Fruit fly (Drosophila melanogaster) whole organism, embryonic: ENCODE measurements around the gene nmo.

ENCODE experiments used
- Ada2b ChIP-seq: fragments of 200-800 bp; sonication (Bioruptor generic); IDR thresholded peaks from 2 replicates; pipeline ENCODE4 v1.3.6; 2022; ENCODE audit warnings: missing biosample characterization, missing genetic modification characterization
- Asciz ChIP-seq: fragments of 200-800 bp; sonication (Bioruptor generic); optimal IDR thresholded peaks from 2 replicates; lab custom pipeline; 2017; ENCODE audit warnings: missing biosample characterization, mild to moderate bottlenecking, missing genetic modification characterization, missing genetic modification reagents
- B-H2 ChIP-seq: fragments of 200-800 bp; sonication (Bioruptor generic); optimal IDR thresholded peaks from 2 replicates; lab custom pipeline; 2018; ENCODE audit warnings: missing biosample characterization, mild to moderate bottlenecking, missing genetic modification characterization
- BtbVII ChIP-seq: fragments of 200-800 bp; sonication (Bioruptor generic); optimal IDR thresholded peaks from 3 replicates; lab custom pipeline; 2017; ENCODE audit warnings: missing biosample characterization, mild to moderate bottlenecking, missing genetic modification characterization
- CG10959 ChIP-seq: fragments of 200-800 bp; sonication (Bioruptor generic); IDR thresholded peaks from 2 replicates; pipeline ENCODE4 v1.3.6; 2022; ENCODE audit warnings: missing biosample characterization, missing genetic modification characterization
- CG11560 ChIP-seq: fragments of 200-800 bp; sonication (Bioruptor generic); IDR thresholded peaks from 3 replicates; pipeline ENCODE4 v1.3.6; 2022; ENCODE audit warnings: missing biosample characterization, missing genetic modification characterization
- CG11695 ChIP-seq: fragments of 200-800 bp; sonication (Bioruptor generic); IDR thresholded peaks from 3 replicates; pipeline ENCODE4 v1.3.6; 2022; ENCODE audit warnings: missing biosample characterization, missing genetic modification characterization
- CG12104 ChIP-seq: fragments of 200-800 bp; sonication (Bioruptor generic); optimal IDR thresholded peaks from 3 replicates; lab custom pipeline; 2016; ENCODE audit warnings: missing biosample characterization, missing genetic modification characterization
- CG12659 ChIP-seq: fragments of 200-800 bp; sonication (Bioruptor generic); optimal IDR thresholded peaks from 3 replicates; lab custom pipeline; 2017; ENCODE audit warnings: mild to moderate bottlenecking, missing biosample characterization, missing genetic modification reagents, missing genetic modification characterization
- CG14667 ChIP-seq: fragments of 200-800 bp; sonication (Bioruptor generic); IDR thresholded peaks from 2 replicates; pipeline ENCODE4 v1.3.6; 2022; ENCODE audit warnings: missing biosample characterization, missing genetic modification characterization
- CG1603 ChIP-seq: fragments of 200-800 bp; sonication (Bioruptor generic); optimal IDR thresholded peaks from 2 replicates; lab custom pipeline; 2019; ENCODE audit warnings: missing biosample characterization, mild to moderate bottlenecking, missing genetic modification characterization, moderate library complexity
- CG31365 ChIP-seq: fragments of 200-800 bp; sonication (Bioruptor generic); optimal IDR thresholded peaks from 2 replicates; lab custom pipeline; 2018; ENCODE audit warnings: missing biosample characterization, mild to moderate bottlenecking, missing genetic modification characterization
- CG31441 ChIP-seq: fragments of 200-800 bp; sonication (Bioruptor generic); IDR thresholded peaks from 2 replicates; pipeline ENCODE4 v1.3.6; 2022; ENCODE audit warnings: missing biosample characterization, missing genetic modification characterization
- CG33557 ChIP-seq: fragments of 200-800 bp; sonication (Bioruptor generic); optimal IDR thresholded peaks from 2 replicates; lab custom pipeline; 2019; ENCODE audit warnings: missing biosample characterization, mild to moderate bottlenecking, missing genetic modification characterization, moderate library complexity
- CG4820 ChIP-seq: fragments of 200-800 bp; sonication (Bioruptor generic); optimal IDR thresholded peaks from 3 replicates; lab custom pipeline; 2016; ENCODE audit warnings: missing biosample characterization, missing genetic modification characterization
- CG4854 ChIP-seq: fragments of 200-800 bp; sonication (Bioruptor generic); optimal IDR thresholded peaks from 2 replicates; lab custom pipeline; 2016; ENCODE audit warnings: missing biosample characterization, missing genetic modification characterization, inconsistent platforms
- CG8290 ChIP-seq, 3 experiments: fragments of 200-800 bp; sonication (Bioruptor generic); optimal IDR thresholded peaks; 2 replicates each; lab custom pipeline; 2016 to 2019; ENCODE audit warnings: missing biosample characterization in 3 of 3, missing genetic modification characterization in 3 of 3, mild to moderate bottlenecking in 2 of 3, moderate library complexity in 1 of 3
- CG9727 ChIP-seq: fragments of 200-800 bp; sonication (Bioruptor generic); optimal IDR thresholded peaks from 3 replicates; lab custom pipeline; 2017; ENCODE audit warnings: missing biosample characterization, mild to moderate bottlenecking, missing genetic modification characterization
- CG9817 ChIP-seq: fragments of 200-800 bp; sonication (Bioruptor generic); optimal IDR thresholded peaks from 2 replicates; lab custom pipeline; 2018; ENCODE audit warnings: missing biosample characterization, mild to moderate bottlenecking, missing genetic modification characterization, moderate library complexity
- CoRest ChIP-seq: fragments of 200-800 bp; sonication (Bioruptor generic); optimal IDR thresholded peaks from 3 replicates; lab custom pipeline; 2018; ENCODE audit warnings: missing biosample characterization, mild to moderate bottlenecking, missing genetic modification characterization, moderate library complexity
- Doc3 ChIP-seq: fragments of 200-800 bp; sonication (Bioruptor generic); IDR thresholded peaks from 3 replicates; pipeline ENCODE4 v1.3.6; 2022; ENCODE audit warnings: missing biosample characterization, missing genetic modification characterization; ENCODE audit not compliant: partially characterized antibody
- Dref ChIP-seq: fragments of 200-800 bp; sonication (Bioruptor generic); IDR thresholded peaks from 2 replicates; pipeline ENCODE4 v1.3.6; 2022; ENCODE audit warnings: missing biosample characterization, missing genetic modification characterization
- HLHmδ ChIP-seq: fragments of 200-800 bp; sonication (Bioruptor generic); optimal IDR thresholded peaks from 2 replicates; lab custom pipeline; 2018; ENCODE audit warnings: missing biosample characterization, mild to moderate bottlenecking, missing genetic modification characterization, moderate library complexity
- Med ChIP-seq: fragments of 200-800 bp; sonication (Bioruptor generic); peaks from one replicate; lab custom pipeline; 2016; ENCODE audit warnings: missing biosample characterization, missing genetic modification characterization, mild to moderate bottlenecking, inconsistent platforms, moderate library complexity
- TFAM ChIP-seq: fragments of 200-800 bp; sonication (Bioruptor generic); optimal IDR thresholded peaks from 2 replicates; lab custom pipeline; 2017; ENCODE audit warnings: missing biosample characterization, missing genetic modification characterization, inconsistent platforms
- Tbp ChIP-seq: fragments of >200 bp; optimal IDR thresholded peaks from 2 replicates; lab custom pipeline; 2018; ENCODE audit warnings: missing biosample characterization, missing genetic modification characterization
- abd-A ChIP-seq: fragments of 200-800 bp; sonication (Bioruptor generic); optimal IDR thresholded peaks from 3 replicates; lab custom pipeline; 2019; ENCODE audit warnings: missing biosample characterization, mild to moderate bottlenecking, missing genetic modification characterization, moderate library complexity
- ac ChIP-seq: fragments of 200-800 bp; sonication (Bioruptor generic); optimal IDR thresholded peaks from 3 replicates; lab custom pipeline; 2017; ENCODE audit warnings: missing biosample characterization, mild to moderate bottlenecking, missing genetic modification characterization
- crc ChIP-seq: fragments of 200-800 bp; sonication (Bioruptor generic); optimal IDR thresholded peaks from 2 replicates; lab custom pipeline; 2016; ENCODE audit warnings: missing biosample characterization, missing genetic modification characterization
- dysf ChIP-seq: fragments of 200-800 bp; sonication (Bioruptor generic); IDR thresholded peaks from 3 replicates; pipeline ENCODE4 v1.3.6; 2022; ENCODE audit warnings: missing biosample characterization, missing genetic modification characterization
- exex ChIP-seq: fragments of 200-800 bp; sonication (Bioruptor generic); optimal IDR thresholded peaks from 4 replicates; lab custom pipeline; 2018; ENCODE audit warnings: missing biosample characterization, mild to moderate bottlenecking, missing genetic modification characterization, moderate library complexity
- gcm ChIP-seq: fragments of 200-800 bp; sonication (Bioruptor generic); optimal IDR thresholded peaks from 2 replicates; lab custom pipeline; 2019; ENCODE audit warnings: missing biosample characterization, mild to moderate bottlenecking, missing genetic modification characterization, moderate library complexity
- gro ChIP-seq: fragments of 200-800 bp; sonication (Bioruptor generic); optimal IDR thresholded peaks from 2 replicates; lab custom pipeline; 2016; ENCODE audit warnings: missing biosample characterization, missing genetic modification characterization
- gsb ChIP-seq: fragments of 200-800 bp; sonication (Bioruptor generic); IDR thresholded peaks from 2 replicates; pipeline ENCODE4 v1.3.6; 2022; ENCODE audit warnings: missing biosample characterization, missing genetic modification characterization
- hkb ChIP-seq, 2 experiments: fragments of 200-800 bp in 1 of 2; fragments of >200 bp in 1 of 2; sonication (Bioruptor generic) in 1 of 2; IDR thresholded peaks in 1 of 2; optimal IDR thresholded peaks in 1 of 2; 2 replicates each; pipeline versions ENCODE4 v1.3.6 to Lab custom; 2017 to 2022; ENCODE audit warnings: missing biosample characterization in 1 of 2, missing genetic modification characterization in 1 of 2
- lbe ChIP-seq: fragments of 200-800 bp; sonication (Bioruptor generic); optimal IDR thresholded peaks from 2 replicates; lab custom pipeline; 2016; ENCODE audit warnings: missing biosample characterization, mild to moderate bottlenecking, missing genetic modification characterization
- mld ChIP-seq: fragments of 200-800 bp; sonication (Bioruptor generic); IDR thresholded peaks from 3 replicates; pipeline ENCODE4 v1.3.6; 2022; ENCODE audit warnings: missing biosample characterization, missing genetic modification characterization; ENCODE audit not compliant: partially characterized antibody
- nerfin-2 ChIP-seq: fragments of 200-800 bp; sonication (Bioruptor generic); IDR thresholded peaks from 2 replicates; pipeline ENCODE4 v1.3.6; 2022; ENCODE audit warnings: missing biosample characterization, missing genetic modification characterization; ENCODE audit not compliant: partially characterized antibody
- nom ChIP-seq: fragments of 200-800 bp; sonication (Bioruptor generic); optimal IDR thresholded peaks from 2 replicates; lab custom pipeline; 2017; ENCODE audit warnings: missing biosample characterization, missing genetic modification characterization, mild to moderate bottlenecking, moderate library complexity, missing genetic modification reagents
- sens ChIP-seq: fragments of 200-800 bp; sonication (Bioruptor generic); peaks from one replicate; lab custom pipeline; 2016; ENCODE audit warnings: missing biosample characterization, missing genetic modification characterization
- sens-2 ChIP-seq: fragments of 200-800 bp; sonication (Bioruptor generic); IDR thresholded peaks from 2 replicates; pipeline ENCODE4 v1.3.6; 2022; ENCODE audit warnings: missing biosample characterization, missing genetic modification characterization
- sisA ChIP-seq: fragments of 200-800 bp; sonication (Bioruptor generic); IDR thresholded peaks from 2 replicates; pipeline ENCODE4 v1.3.6; 2022; ENCODE audit warnings: missing biosample characterization, missing genetic modification characterization
- sob ChIP-seq: fragments of 200-800 bp; sonication (Bioruptor generic); IDR thresholded peaks from 2 replicates; pipeline ENCODE4 v1.3.6; 2022; ENCODE audit warnings: missing biosample characterization, missing genetic modification characterization
- sug ChIP-seq: fragments of 200-800 bp; optimal IDR thresholded peaks from 2 replicates; lab custom pipeline; 2019; ENCODE audit warnings: missing biosample characterization, mild to moderate bottlenecking, missing genetic modification characterization, moderate library complexity
- tap ChIP-seq: fragments of 200-800 bp; optimal IDR thresholded peaks from 3 replicates; lab custom pipeline; 2019; ENCODE audit warnings: missing biosample characterization, mild to moderate bottlenecking, missing genetic modification characterization, moderate library complexity
- toy ChIP-seq: fragments of 200-800 bp; sonication (Bioruptor generic); IDR thresholded peaks from 2 replicates; pipeline ENCODE4 v1.3.6; 2022; ENCODE audit warnings: missing biosample characterization, missing genetic modification characterization
- usp ChIP-seq: fragments of >200 bp; optimal IDR thresholded peaks from 2 replicates; lab custom pipeline; 2017; ENCODE audit warnings: missing biosample characterization, missing genetic modification characterization
- yki ChIP-seq: fragments of >200 bp; optimal IDR thresholded peaks from 3 replicates; lab custom pipeline; 2018

nmo gene

dm6 chr3L:8063214-8064156, 84.6 kb downstream of the nmo start, which contains the start of gene Sarm (continued):
- TF ChIP-seq Doc3 (GFP tag; lab: Robert Waterston, UW), result no peak
- TF ChIP-seq CG1603 (tag; lab: Kevin White, UChicago), result peak; percentile 29
- no peak for TF ChIP-seq mld (GFP tag; lab: Robert Waterston, UW)
- TF ChIP-seq ac, result no peak
- no peak for TF ChIP-seq CG11560
- peak; percentile 76 for TF ChIP-seq BtbVII (GFP tag; lab: Kevin White, UChicago)
- TF ChIP-seq CG9727 (GFP tag; lab: Kevin White, UChicago), result peak; percentile 3
- TF ChIP-seq CoRest (tag; lab: Kevin White, UChicago), result peak; percentile 75
- no peak for TF ChIP-seq CG4854 (GFP tag; lab: Kevin White, UChicago)
- peak; percentile 26 for TF ChIP-seq Asciz (GFP tag; lab: Kevin White, UChicago)
- TF ChIP-seq Med (GFP tag; lab: Kevin White, UChicago), result peak; percentile 79
- no peak for TF ChIP-seq CG33557 (GFP tag; lab: Kevin White, UChicago)
- peak; percentile 74 for TF ChIP-seq CG31441
- TF ChIP-seq Ada2b (GFP tag; lab: Robert Waterston, UW), result no peak
- no peak for TF ChIP-seq B-H2
- TF ChIP-seq crc (GFP tag; lab: Kevin White, UChicago), result no peak
- TF ChIP-seq Dref (GFP tag; lab: Robert Waterston, UW), result no peak
- TF ChIP-seq HLHmδ (GFP tag; lab: Kevin White, UChicago), result no peak
- peak; percentile 48 for TF ChIP-seq CG12104 (GFP tag; lab: Kevin White, UChicago)
- peak; percentile 53; the same call in 1 of the 3 replicates for TF ChIP-seq dysf (GFP tag; lab: Robert Waterston, UW)
- no peak for TF ChIP-seq Tbp (GFP tag; lab: Kevin White, UChicago)
- TF ChIP-seq TFAM (GFP tag; lab: Kevin White, UChicago), result no peak
- TF ChIP-seq exex (tag; lab: Kevin White, UChicago), result no peak
- TF ChIP-seq tap, result no peak
- TF ChIP-seq nerfin-2 (GFP tag; lab: Robert Waterston, UW), result no peak
- TF ChIP-seq sug, result peak; percentile 58
- TF ChIP-seq usp (GFP tag; lab: Kevin White, UChicago), result no peak
- TF ChIP-seq CG12659, result peak; percentile 41
- TF ChIP-seq sens-2 (GFP tag; lab: Robert Waterston, UW), result no peak
- TF ChIP-seq CG4820 (GFP tag; lab: Kevin White, UChicago), result peak; percentile 19
- TF ChIP-seq gsb (GFP tag; lab: Robert Waterston, UW), result no peak
- TF ChIP-seq CG10959 (GFP tag; lab: Robert Waterston, UW), result no peak
- TF ChIP-seq toy (GFP tag; lab: Robert Waterston, UW), result no peak
- TF ChIP-seq CG11695 (GFP tag; lab: Robert Waterston, UW), result no peak; the same call in 2 of the 3 replicates
- peak; percentile 13 for TF ChIP-seq abd-A (tag; lab: Kevin White, UChicago)
- TF ChIP-seq sens (GFP tag; lab: Kevin White, UChicago), result peak; percentile 89
- peak; percentile 17 for TF ChIP-seq CG8290 (GFP tag; optimal IDR thresholded peaks at IDR 0.05; lab: Kevin White, UChicago)
- peak in 1 of 2 experiments; percentile 62 for TF ChIP-seq CG8290 (tag; optimal IDR thresholded peaks at IDR 0.05; lab: Kevin White, UChicago)
- TF ChIP-seq gcm, result peak; percentile 29
- no peak; the same call in 1 of the 2 replicates for TF ChIP-seq sob (GFP tag; lab: Robert Waterston, UW)
- TF ChIP-seq nom (GFP tag; lab: Kevin White, UChicago), result peak; percentile 25
- no peak for TF ChIP-seq CG31365 (tag; lab: Kevin White, UChicago)
- peak; percentile 41 for TF ChIP-seq lbe (GFP tag; lab: Kevin White, UChicago)
- peak; percentile 27 for TF ChIP-seq CG9817 (tag; lab: Kevin White, UChicago)
- TF ChIP-seq gro, result no peak
- TF ChIP-seq CG14667 (GFP tag; lab: Robert Waterston, UW), result no peak
- TF ChIP-seq sisA (GFP tag; lab: Robert Waterston, UW), result no peak
- no peak for TF ChIP-seq hkb (optimal IDR thresholded peaks at IDR 0.05; lab: Kevin White, UChicago)
- peak; percentile 15; the same call in 1 of the 2 replicates for TF ChIP-seq hkb (GFP tag; IDR thresholded peaks at IDR 0.05; lab: Robert Waterston, UW)
- no peak for TF ChIP-seq yki (lab: Kevin White, UChicago)
